Worm (Caenorhabditis elegans) whole organism, late embryonic: ENCODE measurements around the gene mod-1.

ENCODE experiments used
- C08G9.2 ChIP-seq: sonication (generic microtip); optimal IDR thresholded peaks from 2 replicates; lab custom pipeline; 2016; ENCODE audit warnings: mild to moderate bottlenecking, missing genetic modification characterization, moderate library complexity, missing compliant biosample characterization
- C38D4.7 ChIP-seq: fragments of 200-800 bp; sonication (Bioruptor generic); optimal IDR thresholded peaks from 2 replicates; lab custom pipeline; 2018; ENCODE audit warnings: mild to moderate bottlenecking, missing genetic modification characterization, moderate library complexity, missing compliant biosample characterization
- F13H6.1 ChIP-seq: sonication (generic microtip); optimal IDR thresholded peaks from 2 replicates; lab custom pipeline; 2016; ENCODE audit warnings: missing genetic modification characterization, missing compliant biosample characterization
- K09A11.1 ChIP-seq: sonication (generic microtip); optimal IDR thresholded peaks from 2 replicates; lab custom pipeline; 2017; ENCODE audit warnings: antibody characterized with exemption, mild to moderate bottlenecking, missing genetic modification characterization, missing compliant biosample characterization; ENCODE audit not compliant: insufficient read depth
- T23F11.4 ChIP-seq: fragments of 200-800 bp; sonication (Bioruptor generic); optimal IDR thresholded peaks from 2 replicates; lab custom pipeline; 2018; ENCODE audit warnings: mild to moderate bottlenecking, missing genetic modification characterization, missing compliant biosample characterization
- ahr-1 ChIP-seq: sonication (generic microtip); optimal IDR thresholded peaks from 2 replicates; lab custom pipeline; 2016; ENCODE audit warnings: missing genetic modification characterization, missing compliant biosample characterization
- ama-1 ChIP-seq: fragments of 150-350 bp; optimal IDR thresholded peaks from 2 replicates; lab custom pipeline; 2014
- ceh-14 ChIP-seq: sonication (generic microtip); optimal IDR thresholded peaks from 2 replicates; lab custom pipeline; 2016; ENCODE audit warnings: missing genotype, missing genetic modification characterization, missing compliant biosample characterization
- ceh-18 ChIP-seq: sonication (generic microtip); optimal IDR thresholded peaks from 2 replicates; lab custom pipeline; 2016; ENCODE audit warnings: missing genetic modification characterization, missing compliant biosample characterization
- ceh-22 ChIP-seq: sonication (generic microtip); optimal IDR thresholded peaks from 2 replicates; lab custom pipeline; 2017; ENCODE audit warnings: missing biosample characterization, missing genetic modification characterization
- ceh-24 ChIP-seq: sonication (generic microtip); optimal IDR thresholded peaks from 2 replicates; lab custom pipeline; 2016; ENCODE audit warnings: mild to moderate bottlenecking, missing genetic modification characterization, missing compliant biosample characterization
- ceh-30 ChIP-seq: fragments of 150-350 bp; optimal IDR thresholded peaks from 2 replicates; lab custom pipeline; 2014; ENCODE audit warnings: missing biosample characterization, missing genetic modification characterization
- ceh-31 ChIP-seq: sonication (generic microtip); optimal IDR thresholded peaks from 2 replicates; lab custom pipeline; 2016; ENCODE audit warnings: missing genetic modification characterization, missing compliant biosample characterization
- ceh-34 ChIP-seq: sonication (generic microtip); optimal IDR thresholded peaks from 2 replicates; lab custom pipeline; 2016; ENCODE audit warnings: mild to moderate bottlenecking, missing genetic modification characterization, missing compliant biosample characterization
- ceh-48 ChIP-seq: sonication (generic microtip); optimal IDR thresholded peaks from 2 replicates; lab custom pipeline; 2016; ENCODE audit warnings: missing genetic modification characterization, inconsistent platforms, missing compliant biosample characterization
- ceh-6 ChIP-seq: fragments of 200-800 bp; sonication (Bioruptor generic); optimal IDR thresholded peaks from 2 replicates; lab custom pipeline; 2018; ENCODE audit warnings: mild to moderate bottlenecking, missing genetic modification characterization, missing compliant biosample characterization
- ceh-9 ChIP-seq: sonication (generic microtip); optimal IDR thresholded peaks from 2 replicates; lab custom pipeline; 2016; ENCODE audit warnings: mild to moderate bottlenecking, missing genetic modification characterization, inconsistent platforms, missing compliant biosample characterization
- dmd-4 ChIP-seq: sonication (generic microtip); optimal IDR thresholded peaks from 2 replicates; lab custom pipeline; 2016; ENCODE audit warnings: borderline replicate concordance, missing genetic modification characterization, missing compliant biosample characterization
- dve-1 ChIP-seq: sonication (generic microtip); optimal IDR thresholded peaks from 2 replicates; lab custom pipeline; 2017; ENCODE audit warnings: antibody characterized with exemption, mild to moderate bottlenecking, missing genetic modification characterization, missing compliant biosample characterization
- eyg-1 ChIP-seq: sonication (generic microtip); optimal IDR thresholded peaks from 2 replicates; lab custom pipeline; 2016; ENCODE audit warnings: missing genotype, missing genetic modification characterization, missing compliant biosample characterization
- fax-1 ChIP-seq: sonication (generic microtip); optimal IDR thresholded peaks from 2 replicates; lab custom pipeline; 2016; ENCODE audit warnings: missing genotype, missing genetic modification characterization, missing compliant biosample characterization
- fkh-6 ChIP-seq: sonication (generic microtip); optimal IDR thresholded peaks from 2 replicates; lab custom pipeline; 2016; ENCODE audit warnings: missing genetic modification characterization, missing compliant biosample characterization
- gmeb-2 ChIP-seq: sonication (generic microtip); optimal IDR thresholded peaks from 2 replicates; lab custom pipeline; 2016; ENCODE audit warnings: missing genetic modification characterization, inconsistent platforms, missing compliant biosample characterization
- hlh-13 ChIP-seq: fragments of 200-800 bp; sonication (Bioruptor generic); optimal IDR thresholded peaks from 2 replicates; lab custom pipeline; 2018; ENCODE audit warnings: mild to moderate bottlenecking, missing genetic modification characterization, missing compliant biosample characterization
- hlh-15 ChIP-seq: sonication (generic microtip); optimal IDR thresholded peaks from 2 replicates; lab custom pipeline; 2016; ENCODE audit warnings: missing genetic modification characterization, missing compliant biosample characterization
- hlh-6 ChIP-seq: sonication (generic microtip); optimal IDR thresholded peaks from 2 replicates; lab custom pipeline; 2016; ENCODE audit warnings: missing genotype, missing genetic modification characterization, missing compliant biosample characterization
- hlh-8 ChIP-seq: sonication (generic microtip); optimal IDR thresholded peaks from 2 replicates; lab custom pipeline; 2016; ENCODE audit warnings: missing genotype, missing genetic modification characterization, missing compliant biosample characterization
- lin-11 ChIP-seq: fragments of 200-800 bp; sonication (Bioruptor generic); optimal IDR thresholded peaks from 2 replicates; lab custom pipeline; 2018; ENCODE audit warnings: mild to moderate bottlenecking, missing genetic modification characterization, missing compliant biosample characterization
- madf-2 ChIP-seq: sonication (generic microtip); optimal IDR thresholded peaks from 2 replicates; lab custom pipeline; 2017; ENCODE audit warnings: missing genetic modification characterization, missing compliant biosample characterization
- mec-3 ChIP-seq: sonication (generic microtip); optimal IDR thresholded peaks from 2 replicates; lab custom pipeline; 2016; ENCODE audit warnings: borderline replicate concordance, missing genetic modification characterization, missing compliant biosample characterization
- nfya-1 ChIP-seq: sonication (generic microtip); optimal IDR thresholded peaks from 2 replicates; lab custom pipeline; 2017; ENCODE audit warnings: missing genetic modification characterization, mild to moderate bottlenecking, missing compliant biosample characterization, antibody characterized with exemption, moderate library complexity
- nhr-11 ChIP-seq: fragments of 150-350 bp; optimal IDR thresholded peaks from 2 replicates; lab custom pipeline; 2014; ENCODE audit warnings: missing biosample characterization, missing genetic modification characterization
- nhr-232 ChIP-seq: sonication (generic microtip); optimal IDR thresholded peaks from 2 replicates; lab custom pipeline; 2016; ENCODE audit warnings: missing genetic modification characterization, missing compliant biosample characterization
- npax-4 ChIP-seq: sonication (generic microtip); optimal IDR thresholded peaks from 2 replicates; lab custom pipeline; 2016; ENCODE audit warnings: missing genetic modification characterization, missing compliant biosample characterization
- pag-3 ChIP-seq: sonication (generic microtip); optimal IDR thresholded peaks from 2 replicates; lab custom pipeline; 2016; ENCODE audit warnings: missing compliant biosample characterization, missing genetic modification characterization, borderline replicate concordance
- pha-4 ChIP-seq: fragments of 150-350 bp; optimal IDR thresholded peaks from 2 replicates; lab custom pipeline; 2018; ENCODE audit warnings: missing biosample characterization, missing genetic modification reagents, missing genetic modification characterization
- pros-1 ChIP-seq: fragments of 150-350 bp; optimal IDR thresholded peaks from 2 replicates; lab custom pipeline; 2014; ENCODE audit warnings: missing biosample characterization, missing genetic modification reagents, missing genetic modification characterization
- rnt-1 ChIP-seq: sonication (generic microtip); optimal IDR thresholded peaks from 2 replicates; lab custom pipeline; 2016; ENCODE audit warnings: missing genetic modification characterization, missing compliant biosample characterization
- sdc-2 ChIP-seq: sonication (generic microtip); optimal IDR thresholded peaks from 2 replicates; lab custom pipeline; 2016; ENCODE audit warnings: missing genotype, missing genetic modification characterization, missing compliant biosample characterization
- syd-9 ChIP-seq: sonication (generic microtip); optimal IDR thresholded peaks from 2 replicates; lab custom pipeline; 2016; ENCODE audit warnings: mild to moderate bottlenecking, missing genetic modification characterization, moderate library complexity, missing compliant biosample characterization
- tbx-2 ChIP-seq: sonication (generic microtip); optimal IDR thresholded peaks from 2 replicates; lab custom pipeline; 2016; ENCODE audit warnings: missing genetic modification characterization, missing compliant biosample characterization
- ttx-3 ChIP-seq: sonication (generic microtip); optimal IDR thresholded peaks from 2 replicates; lab custom pipeline; 2016; ENCODE audit warnings: missing genetic modification reagents, missing genetic modification characterization, missing compliant biosample characterization
- unc-3 ChIP-seq, 2 experiments: fragments of 200-800 bp in 1 of 2; sonication (Bioruptor generic) in 1 of 2; sonication (generic microtip) in 1 of 2; conservative IDR thresholded peaks in 1 of 2; optimal IDR thresholded peaks in 1 of 2; 2 replicates each; pipeline versions ENCODE4 v1.3.6 to Lab custom; 2016 to 2022; ENCODE audit warnings: missing compliant biosample characterization in 2 of 2, missing genetic modification characterization in 2 of 2, missing genetic modification reagents in 1 of 2
- unc-55 ChIP-seq: sonication (generic microtip); optimal IDR thresholded peaks from 2 replicates; lab custom pipeline; 2017; ENCODE audit warnings: missing biosample characterization, missing genetic modification reagents, missing genetic modification characterization
- zip-5 ChIP-seq: sonication (generic microtip); optimal IDR thresholded peaks from 2 replicates; lab custom pipeline; 2016; ENCODE audit warnings: missing genetic modification characterization, missing compliant biosample characterization

Gene mod-1

ce11 chrV:8937476-8938249, 23.8 kb upstream of the mod-1 start:
- TF ChIP-seq dve-1, result no peak
- TF ChIP-seq dmd-4 (tag; lab: Kevin White, UChicago), result no peak
- TF ChIP-seq pha-4, result no peak
- TF ChIP-seq npax-4 (tag; lab: Kevin White, UChicago), result no peak
- TF ChIP-seq ceh-9, result no peak
- no peak for TF ChIP-seq ahr-1 (tag; lab: Kevin White, UChicago)
- TF ChIP-seq unc-3 (GFP tag; conservative IDR thresholded peaks at IDR 0.05; lab: Robert Waterston, UW), result no peak
- no peak for TF ChIP-seq unc-3 (tag; optimal IDR thresholded peaks at IDR 0.05; lab: Kevin White, UChicago)
- TF ChIP-seq lin-11 (tag; lab: Kevin White, UChicago), result no peak
- no peak for TF ChIP-seq hlh-8 (tag; lab: Kevin White, UChicago)

DNA sequence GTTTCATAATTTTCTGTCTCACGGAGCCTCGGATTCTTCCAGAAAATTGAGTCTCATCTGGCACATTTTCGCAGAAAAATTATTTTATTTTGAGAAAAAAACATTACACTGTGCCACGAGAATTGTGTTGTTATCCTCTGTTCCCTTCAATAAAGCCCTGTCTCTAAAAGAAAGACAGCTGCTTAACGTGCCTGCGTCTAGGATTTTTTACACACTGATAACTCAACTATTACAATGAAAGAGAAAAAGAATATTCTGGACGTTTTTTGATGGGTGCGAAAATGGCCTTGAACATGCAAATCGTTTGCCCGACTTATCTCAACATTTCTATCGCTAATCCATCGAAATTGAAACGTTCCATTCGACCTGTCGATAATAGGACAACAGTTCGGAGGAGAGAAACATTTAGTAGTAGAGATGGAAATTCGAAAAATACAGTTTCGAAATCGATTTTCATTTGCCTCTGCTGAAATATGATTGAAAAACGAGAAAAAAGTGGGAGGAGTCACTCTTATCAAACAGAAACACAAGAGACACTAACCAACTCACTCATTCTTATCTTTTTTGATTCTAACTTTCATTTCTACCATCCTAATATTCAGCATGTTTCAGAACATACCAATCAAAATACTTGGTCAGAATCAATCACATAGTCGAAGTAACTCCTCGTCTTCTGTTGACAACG, 23.1 kb upstream of the mod-1 start:
- TF ChIP-seq unc-55 (peak; percentile 28), ceh-18 (no peak)
- TF ChIP-seq, all 69 proteins: peak for 1

DNA sequence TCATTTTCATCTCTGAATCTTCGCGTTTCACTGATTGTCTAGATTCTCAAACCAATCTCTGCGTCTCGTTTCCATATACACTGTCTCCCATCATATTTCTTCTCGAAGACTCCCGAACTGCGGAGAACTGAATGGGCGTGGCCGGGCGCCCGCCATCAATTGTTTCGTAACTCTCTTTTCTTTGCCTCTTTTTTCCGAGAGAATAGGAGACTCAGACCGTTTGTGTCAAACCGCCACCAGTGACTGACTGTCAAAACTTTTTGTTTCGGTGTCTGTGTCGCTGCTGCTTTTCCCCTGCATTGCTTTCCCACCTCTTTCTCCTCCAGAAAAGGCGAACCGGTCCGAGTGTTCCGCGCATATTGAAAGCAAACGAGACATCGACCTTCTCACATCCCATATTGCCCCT, 22.3 kb upstream of the mod-1 start, which contains the start of gene unc-23:
TSS of gene unc-23 (plus strand) at position 176 of the 406 bp plus-strand sequence.
- TF ChIP-seq sdc-2 (tag; lab: Kevin White, UChicago) (no peak), hlh-13 (no peak), hlh-15 (tag; lab: Kevin White, UChicago) (no peak), ceh-24 (tag; lab: Kevin White, UChicago) (no peak), ceh-30 (tag; lab: Kevin White, UChicago) (no peak), C38D4.7 (GFP tag; lab: Kevin White, UChicago) (no peak), dve-1 (peak; percentile 9), eyg-1 (tag; lab: Kevin White, UChicago) (no peak), K09A11.1 (tag; lab: Kevin White, UChicago) (no peak), pha-4 (no peak), ahr-1 (tag; lab: Kevin White, UChicago) (no peak), C08G9.2 (peak; percentile 23), ceh-22 (tag; lab: Kevin White, UChicago) (no peak), ceh-48 (tag; lab: Kevin White, UChicago) (no peak), ttx-3 (tag; lab: Kevin White, UChicago) (no peak), syd-9 (tag; lab: Kevin White, UChicago) (no peak), npax-4 (tag; lab: Kevin White, UChicago) (no peak), gmeb-2 (tag; lab: Kevin White, UChicago) (no peak), zip-5 (tag; lab: Kevin White, UChicago) (no peak), nfya-1 (tag; lab: Kevin White, UChicago) (peak; percentile 79), fkh-6 (tag; lab: Kevin White, UChicago) (no peak), dmd-4 (tag; lab: Kevin White, UChicago) (no peak), unc-55 (peak; percentile 86), rnt-1 (peak; percentile 80), mec-3 (tag; lab: Kevin White, UChicago) (no peak), ceh-6 (GFP tag; lab: Kevin White, UChicago) (no peak), hlh-6 (no peak), hlh-8 (tag; lab: Kevin White, UChicago) (no peak), tbx-2 (tag; lab: Kevin White, UChicago) (peak; percentile 23), pag-3 (no peak), F13H6.1 (tag; lab: Kevin White, UChicago) (peak; percentile 26), nhr-232 (tag; lab: Kevin White, UChicago) (no peak), ceh-31 (peak; percentile 36), unc-3 (GFP tag; conservative IDR thresholded peaks at IDR 0.05; lab: Robert Waterston, UW) (no peak), unc-3 (tag; optimal IDR thresholded peaks at IDR 0.05; lab: Kevin White, UChicago) (no peak), ceh-34 (peak; percentile 11), pros-1 (tag; lab: Kevin White, UChicago) (no peak), fax-1 (tag; lab: Kevin White, UChicago) (no peak), lin-11 (tag; lab: Kevin White, UChicago) (no peak), T23F11.4 (no peak), madf-2 (tag; lab: Kevin White, UChicago) (no peak), nhr-11 (no peak), ama-1 (lab: Kevin White, UChicago) (no peak), ceh-14 (tag; lab: Kevin White, UChicago) (no peak)
